Worm (Caenorhabditis elegans) whole organism, late embryonic: ENCODE data around the gene erp-44.2.
A peak's percentile ranks its signal among the peaks of the same experiment; 100 is the strongest.

Source experiments
- ama-1 ChIP-seq: fragments of 150-350 bp; optimal IDR thresholded peaks from 2 replicates; lab custom pipeline; 2014
- ceh-18 ChIP-seq: sonication (generic microtip); optimal IDR thresholded peaks from 2 replicates; lab custom pipeline; 2016; ENCODE audit warnings: missing genetic modification characterization, missing compliant biosample characterization
- ceh-30 ChIP-seq: fragments of 150-350 bp; optimal IDR thresholded peaks from 2 replicates; lab custom pipeline; 2014; ENCODE audit warnings: missing biosample characterization, missing genetic modification characterization
- ceh-34 ChIP-seq: sonication (generic microtip); optimal IDR thresholded peaks from 2 replicates; lab custom pipeline; 2016; ENCODE audit warnings: mild to moderate bottlenecking, missing genetic modification characterization, missing compliant biosample characterization
- ceh-48 ChIP-seq: sonication (generic microtip); optimal IDR thresholded peaks from 2 replicates; lab custom pipeline; 2016; ENCODE audit warnings: missing genetic modification characterization, inconsistent platforms, missing compliant biosample characterization
- elt-4 ChIP-seq: sonication (generic microtip); optimal IDR thresholded peaks from 2 replicates; lab custom pipeline; 2016; ENCODE audit warnings: missing genetic modification characterization, missing compliant biosample characterization
- eyg-1 ChIP-seq: sonication (generic microtip); optimal IDR thresholded peaks from 2 replicates; lab custom pipeline; 2016; ENCODE audit warnings: missing genotype, missing genetic modification characterization, missing compliant biosample characterization
- fax-1 ChIP-seq: sonication (generic microtip); optimal IDR thresholded peaks from 2 replicates; lab custom pipeline; 2016; ENCODE audit warnings: missing genotype, missing genetic modification characterization, missing compliant biosample characterization
- fkh-6 ChIP-seq: sonication (generic microtip); optimal IDR thresholded peaks from 2 replicates; lab custom pipeline; 2016; ENCODE audit warnings: missing genetic modification characterization, missing compliant biosample characterization
- hlh-30 ChIP-seq: sonication (generic microtip); optimal IDR thresholded peaks from 2 replicates; lab custom pipeline; 2017; ENCODE audit warnings: antibody characterized with exemption, missing genetic modification characterization, missing compliant biosample characterization; ENCODE audit not compliant: insufficient read depth
- hlh-6 ChIP-seq: sonication (generic microtip); optimal IDR thresholded peaks from 2 replicates; lab custom pipeline; 2016; ENCODE audit warnings: missing genotype, missing genetic modification characterization, missing compliant biosample characterization
- lin-11 ChIP-seq: fragments of 200-800 bp; sonication (Bioruptor generic); optimal IDR thresholded peaks from 2 replicates; lab custom pipeline; 2018; ENCODE audit warnings: mild to moderate bottlenecking, missing genetic modification characterization, missing compliant biosample characterization
- nfya-1 ChIP-seq: sonication (generic microtip); optimal IDR thresholded peaks from 2 replicates; lab custom pipeline; 2017; ENCODE audit warnings: missing genetic modification characterization, mild to moderate bottlenecking, missing compliant biosample characterization, antibody characterized with exemption, moderate library complexity
- nhr-11 ChIP-seq: fragments of 150-350 bp; optimal IDR thresholded peaks from 2 replicates; lab custom pipeline; 2014; ENCODE audit warnings: missing biosample characterization, missing genetic modification characterization
- pag-3 ChIP-seq: sonication (generic microtip); optimal IDR thresholded peaks from 2 replicates; lab custom pipeline; 2016; ENCODE audit warnings: missing compliant biosample characterization, missing genetic modification characterization, borderline replicate concordance
- pat-9 ChIP-seq: fragments of 200-800 bp; sonication (Bioruptor generic); optimal IDR thresholded peaks from 2 replicates; lab custom pipeline; 2018; ENCODE audit warnings: mild to moderate bottlenecking, missing genetic modification characterization, moderate library complexity, missing compliant biosample characterization
- pha-2 ChIP-seq: sonication (generic microtip); optimal IDR thresholded peaks from 2 replicates; lab custom pipeline; 2017; ENCODE audit warnings: mild to moderate bottlenecking, missing genetic modification characterization, missing compliant biosample characterization
- pros-1 ChIP-seq: fragments of 150-350 bp; optimal IDR thresholded peaks from 2 replicates; lab custom pipeline; 2014; ENCODE audit warnings: missing biosample characterization, missing genetic modification reagents, missing genetic modification characterization
- tbx-7 ChIP-seq: sonication (generic microtip); optimal IDR thresholded peaks from 2 replicates; lab custom pipeline; 2016; ENCODE audit warnings: missing genotype, missing genetic modification characterization, missing compliant biosample characterization
- unc-55 ChIP-seq: sonication (generic microtip); optimal IDR thresholded peaks from 2 replicates; lab custom pipeline; 2017; ENCODE audit warnings: missing biosample characterization, missing genetic modification reagents, missing genetic modification characterization

Gene erp-44.2

DNA sequence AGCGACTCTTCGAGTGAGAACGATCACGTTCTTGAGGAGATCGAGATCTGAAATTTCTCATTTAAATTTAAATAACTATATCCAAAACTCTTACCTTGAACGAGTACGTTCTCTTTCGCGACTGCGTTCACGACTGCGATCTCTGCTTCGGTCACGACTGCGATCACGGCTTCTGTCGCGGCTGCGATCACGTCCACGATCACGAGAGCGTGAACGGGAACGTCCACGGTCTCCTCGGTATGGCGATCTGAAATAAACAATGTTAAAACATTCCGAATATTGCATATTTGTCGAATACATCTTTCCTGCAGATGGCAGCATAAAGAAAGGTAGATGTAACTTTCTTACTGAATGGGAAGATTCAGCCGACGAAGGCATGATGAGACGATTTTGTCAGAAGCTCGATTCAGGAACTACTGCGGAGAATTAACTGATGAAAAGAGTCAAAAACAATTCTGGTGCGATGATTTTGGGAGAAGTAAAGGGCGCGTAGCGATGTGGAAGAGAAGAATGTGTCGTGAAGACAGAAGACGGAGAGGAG, 44.3 kb downstream of the erp-44.2 start:
- TF ChIP-seq pag-3 (tag; lab: Kevin White, UChicago) = no peak
- TF ChIP-seq hlh-6 (tag; lab: Kevin White, UChicago) = peak; percentile 10
- TF ChIP-seq, all 69 proteins: peak for 1

DNA sequence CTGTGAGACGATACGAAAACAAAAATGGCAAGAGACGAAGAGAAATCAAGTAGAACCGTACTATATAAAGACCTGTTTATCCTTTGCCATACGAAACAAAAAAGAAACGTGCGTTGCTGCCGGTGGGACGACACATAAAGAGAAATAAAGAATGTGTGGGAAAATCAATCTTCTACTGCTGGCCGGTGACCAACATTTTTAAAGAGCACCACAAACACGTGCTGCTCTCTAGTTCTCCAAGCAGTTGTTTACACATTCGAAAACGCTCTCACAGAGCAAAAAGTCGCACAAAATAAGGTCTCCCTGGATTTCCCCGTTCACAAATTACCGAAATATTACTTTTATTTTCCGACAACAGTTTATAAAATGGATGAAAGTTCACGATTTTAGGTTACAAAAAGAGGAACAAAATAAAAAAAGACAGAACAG, 44.9 kb downstream of the erp-44.2 start, which contains the start of gene imp-3:
Gene imp-3 (minus strand): TSS at position 93 of the 429 bp plus-strand sequence.
- TF ChIP-seq ceh-48 (tag; lab: Kevin White, UChicago) (peak; percentile 22), lin-11 (tag; lab: Kevin White, UChicago) (peak; percentile 5), ama-1 (peak; percentile 54), nhr-11 (tag; lab: Kevin White, UChicago) (no peak), elt-4 (no peak), ceh-34 (tag; lab: Kevin White, UChicago) (peak; percentile 1), ceh-30 (tag; lab: Kevin White, UChicago) (no peak), hlh-30 (tag; lab: Kevin White, UChicago) (peak; percentile 12)

DNA sequence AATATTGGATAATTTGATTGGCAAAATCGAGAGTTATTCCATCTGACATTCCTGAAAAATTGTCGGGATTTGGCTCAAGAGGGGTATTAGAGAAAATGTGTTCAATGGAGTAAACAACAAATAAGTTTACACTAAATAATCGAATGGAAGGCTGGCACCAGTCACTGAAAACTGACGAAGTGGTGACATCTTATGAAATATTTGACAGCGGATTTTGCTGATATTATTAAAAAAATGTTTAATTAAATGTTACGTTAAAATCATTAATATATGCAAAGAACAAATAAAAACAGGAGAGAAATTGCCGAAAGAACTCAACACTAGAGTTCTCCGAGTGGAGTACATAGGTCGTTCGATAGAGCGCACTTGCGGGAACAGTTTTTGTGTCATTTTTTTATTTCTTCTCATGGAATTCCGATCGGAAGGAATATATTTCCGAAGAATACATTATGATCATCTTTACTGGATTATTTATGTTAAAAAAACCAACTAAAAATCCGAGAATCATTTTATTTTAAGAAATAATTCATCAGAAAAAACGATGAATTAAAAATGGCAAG, 48.9 kb downstream of the erp-44.2 start, which contains the start of gene tag-322:
Gene tag-322 (minus strand): TSS at position 51 of the 560 bp plus-strand sequence.
- TF ChIP-seq unc-55 (GFP tag; lab: Kevin White, UChicago) (peak; percentile 1), fax-1 (tag; lab: Kevin White, UChicago) (no peak), fkh-6 (tag; lab: Kevin White, UChicago) (no peak), elt-4 (no peak), nfya-1 (tag; lab: Kevin White, UChicago) (peak; percentile 31)
- TF ChIP-seq, all 69 proteins: peak for 2

DNA sequence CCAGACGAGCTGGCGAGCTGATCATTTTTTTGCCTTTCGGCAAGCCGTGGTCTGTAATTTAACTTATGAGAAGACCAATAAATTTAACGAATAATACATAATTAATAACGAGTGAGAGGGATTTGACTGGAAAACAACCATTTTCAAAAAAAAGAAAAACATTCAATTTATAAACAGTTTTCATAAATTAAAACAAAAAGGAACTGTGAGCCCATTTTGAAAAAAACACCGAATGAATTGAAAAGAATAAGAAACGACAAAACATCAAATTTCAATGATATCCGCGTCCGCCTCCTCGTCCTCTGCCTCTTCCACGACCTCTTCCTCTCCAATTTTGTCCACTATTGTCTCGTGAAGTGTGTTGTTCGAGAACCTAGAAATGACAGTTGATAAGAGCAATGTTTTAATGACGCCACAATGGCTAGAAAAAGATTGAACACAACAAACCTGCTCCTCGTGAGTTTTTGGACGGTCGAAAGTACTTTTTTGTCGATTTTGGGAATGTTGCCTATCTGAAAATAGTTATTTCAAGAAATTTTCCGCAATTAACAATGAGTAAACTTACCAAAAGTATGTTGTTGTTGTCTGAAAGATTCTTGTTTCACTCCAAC, 50.6 kb downstream of the erp-44.2 start, which contains the start of gene tag-321:
Gene tag-321 (minus strand): TSS at position 51 of the 611 bp plus-strand sequence.
- no peak for TF ChIP-seq tbx-7 (tag; lab: Kevin White, UChicago)
- TF ChIP-seq eyg-1 (tag; lab: Kevin White, UChicago) = no peak
- no peak for TF ChIP-seq pha-2 (tag; lab: Kevin White, UChicago)
- TF ChIP-seq unc-55 (GFP tag; lab: Kevin White, UChicago) = no peak
- no peak for TF ChIP-seq ceh-18 (tag; lab: Kevin White, UChicago)
- TF ChIP-seq pros-1 (tag; lab: Kevin White, UChicago) = no peak
- no peak for TF ChIP-seq pat-9 (tag; lab: Kevin White, UChicago)
